Fruit fly (Drosophila melanogaster): ENCODE results near the gene CG42585.

DNA sequence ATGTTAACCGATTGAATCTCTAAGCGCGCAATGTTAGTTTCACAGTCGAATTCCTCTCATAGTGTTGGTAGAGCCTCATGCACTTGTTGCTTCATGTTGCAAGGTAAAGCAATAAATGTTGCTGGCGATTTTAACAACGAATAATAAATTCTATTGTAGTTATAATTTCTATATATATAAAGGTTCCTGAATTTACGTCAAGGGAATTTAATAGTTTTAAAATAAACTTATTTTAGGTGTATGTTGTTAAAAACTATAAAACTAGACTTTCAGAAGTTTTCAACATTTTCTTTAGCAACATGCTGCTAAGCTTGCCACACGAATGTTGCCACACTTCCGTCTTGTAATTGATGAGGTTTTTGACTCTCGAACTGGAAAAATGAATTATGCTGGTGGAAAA, 49.4 kb upstream of the CG42585 start:
- TF ChIP-seq pan (optimal IDR thresholded peaks at IDR 0.05) = no peak
- no peak for TF ChIP-seq psq (optimal IDR thresholded peaks at IDR 0.05)
- no peak for TF ChIP-seq CG8478 (optimal IDR thresholded peaks at IDR 0.05)
